Worm (Caenorhabditis elegans) whole organism, young adult: ENCODE data around the gene ras-2.

Experiments used
- B0336.3 ChIP-seq: fragments of 200-800 bp; sonication (Bioruptor generic); IDR thresholded peaks from 2 replicates; pipeline ENCODE4 v1.3.6; 2022; ENCODE audit warnings: missing genetic modification characterization, missing compliant biosample characterization
- D2030.7 ChIP-seq: fragments of 200-800 bp; sonication (Bioruptor generic); IDR thresholded peaks from 2 replicates; pipeline ENCODE4 v1.3.6; 2022; ENCODE audit warnings: missing genetic modification reagents, missing genetic modification characterization, missing compliant biosample characterization
- F33H1.4 ChIP-seq: fragments of 200-800 bp; sonication (Bioruptor generic); IDR thresholded peaks from 2 replicates; pipeline ENCODE4 v1.3.6; 2022; ENCODE audit warnings: missing genetic modification reagents, missing genetic modification characterization, missing compliant biosample characterization
- F37B4.10 ChIP-seq: fragments of 200-800 bp; sonication (Bioruptor generic); IDR thresholded peaks from 2 replicates; pipeline ENCODE4 v1.3.6; 2022; ENCODE audit warnings: missing genetic modification characterization, missing compliant biosample characterization
- F52B5.7 ChIP-seq: sonication (generic microtip); optimal IDR thresholded peaks from 2 replicates; lab custom pipeline; 2016; ENCODE audit warnings: mild to moderate bottlenecking, missing genetic modification characterization, missing compliant biosample characterization
- F55B11.4 ChIP-seq: sonication (generic microtip); optimal IDR thresholded peaks from 2 replicates; lab custom pipeline; 2016; ENCODE audit warnings: missing compliant biosample characterization, missing genetic modification characterization, borderline replicate concordance; ENCODE audit not compliant: insufficient read depth
- F57A8.1 ChIP-seq: fragments of 200-800 bp; sonication (Bioruptor generic); optimal IDR thresholded peaks from 2 replicates; lab custom pipeline; 2018; ENCODE audit warnings: mild to moderate bottlenecking, missing genetic modification characterization, moderate library complexity, missing compliant biosample characterization
- K11D2.4 ChIP-seq: fragments of 200-800 bp; sonication (Bioruptor generic); IDR thresholded peaks from 2 replicates; pipeline ENCODE4 v1.3.6; 2022; ENCODE audit warnings: missing genetic modification reagents, missing genetic modification characterization, missing compliant biosample characterization
- K12H6.12 ChIP-seq: fragments of 200-800 bp; sonication (Bioruptor generic); optimal IDR thresholded peaks from 2 replicates; lab custom pipeline; 2018; ENCODE audit warnings: mild to moderate bottlenecking, missing genetic modification characterization, missing compliant biosample characterization
- athp-1 ChIP-seq: sonication (generic microtip); optimal IDR thresholded peaks from 2 replicates; lab custom pipeline; 2017; ENCODE audit warnings: mild to moderate bottlenecking, missing genetic modification characterization, missing compliant biosample characterization
- attf-5 ChIP-seq: fragments of 200-800 bp; sonication (Bioruptor generic); optimal IDR thresholded peaks from 2 replicates; lab custom pipeline; 2018; ENCODE audit warnings: mild to moderate bottlenecking, missing genetic modification characterization, missing compliant biosample characterization
- bed-1 ChIP-seq: fragments of 200-800 bp; sonication (Bioruptor generic); IDR thresholded peaks from 2 replicates; pipeline ENCODE4 v1.3.6; 2022; ENCODE audit warnings: missing genetic modification reagents, missing genetic modification characterization, missing compliant biosample characterization
- cebp-1 ChIP-seq, 2 experiments: fragments of 200-800 bp in 1 of 2; sonication (Bioruptor generic) in 1 of 2; sonication (generic microtip) in 1 of 2; IDR thresholded peaks in 1 of 2; optimal IDR thresholded peaks in 1 of 2; 2 replicates each; pipeline versions ENCODE4 v1.3.6 to Lab custom; 2017 to 2022; ENCODE audit warnings: missing compliant biosample characterization in 2 of 2, missing genetic modification characterization in 2 of 2, mild to moderate bottlenecking in 1 of 2, missing genetic modification reagents in 1 of 2, moderate library complexity in 1 of 2
- cebp-2 ChIP-seq: fragments of 200-800 bp; sonication (Bioruptor generic); IDR thresholded peaks from 2 replicates; pipeline ENCODE4 v1.3.6; 2022; ENCODE audit warnings: missing genetic modification characterization, missing compliant biosample characterization
- ceh-100 ChIP-seq: fragments of 200-800 bp; sonication (Bioruptor generic); IDR thresholded peaks from 2 replicates; pipeline ENCODE4 v1.3.6; 2022; ENCODE audit warnings: missing genetic modification reagents, missing genetic modification characterization, missing compliant biosample characterization
- die-1 ChIP-seq: sonication (generic microtip); optimal IDR thresholded peaks from 2 replicates; lab custom pipeline; 2016; ENCODE audit warnings: missing genotype, mild to moderate bottlenecking, missing genetic modification characterization, missing compliant biosample characterization
- efl-1 ChIP-seq: fragments of 150-350 bp; optimal IDR thresholded peaks from 2 replicates; lab custom pipeline; 2014; ENCODE audit warnings: missing biosample characterization, missing genetic modification reagents, missing genetic modification characterization
- egl-44 ChIP-seq: fragments of 200-800 bp; sonication (Bioruptor generic); IDR thresholded peaks from 2 replicates; pipeline ENCODE4 v1.3.6; 2022; ENCODE audit warnings: missing genetic modification reagents, missing genetic modification characterization, missing compliant biosample characterization
- ekl-4 ChIP-seq: fragments of 200-800 bp; sonication (Bioruptor generic); IDR thresholded peaks from 2 replicates; pipeline ENCODE4 v1.3.6; 2022; ENCODE audit warnings: missing genetic modification reagents, missing genetic modification characterization, missing compliant biosample characterization
- fkh-3 ChIP-seq: sonication (generic microtip); optimal IDR thresholded peaks from 2 replicates; lab custom pipeline; 2016; ENCODE audit warnings: mild to moderate bottlenecking, missing genetic modification characterization, missing compliant biosample characterization
- him-1 ChIP-seq: sonication (generic microtip); optimal IDR thresholded peaks from 2 replicates; lab custom pipeline; 2016; ENCODE audit warnings: missing genotype, missing genetic modification reagents, missing genetic modification characterization, missing compliant biosample characterization
- hmg-1.2 ChIP-seq: fragments of 200-800 bp; sonication (Bioruptor generic); IDR thresholded peaks from 2 replicates; pipeline ENCODE4 v1.3.6; 2022; ENCODE audit warnings: missing genetic modification reagents, missing genetic modification characterization, missing compliant biosample characterization
- hmg-20 ChIP-seq: fragments of 200-800 bp; sonication (Bioruptor generic); IDR thresholded peaks from 2 replicates; pipeline ENCODE4 v1.3.6; 2022; ENCODE audit warnings: missing genetic modification reagents, missing genetic modification characterization, missing compliant biosample characterization
- hrde-1 ChIP-seq: sonication (generic microtip); optimal IDR thresholded peaks from 2 replicates; lab custom pipeline; 2016; ENCODE audit warnings: missing genetic modification characterization, mild to moderate bottlenecking, missing compliant biosample characterization, moderate library complexity, missing genotype, missing genetic modification reagents, borderline replicate concordance
- let-607 ChIP-seq, 2 experiments: fragments of 200-800 bp in 1 of 2; sonication (Bioruptor generic) in 1 of 2; sonication (generic microtip) in 1 of 2; optimal IDR thresholded peaks; 2 replicates each; lab custom pipeline; 2016 to 2018; ENCODE audit warnings: mild to moderate bottlenecking in 2 of 2, missing compliant biosample characterization in 2 of 2, missing genetic modification characterization in 2 of 2, moderate library complexity in 2 of 2, missing genotype in 1 of 2
- lin-35 ChIP-seq, 3 experiments: fragments of 150-350 bp in 2 of 3; sonication (generic microtip) in 1 of 3; optimal IDR thresholded peaks; 2 replicates each; lab custom pipeline; 2014 to 2018; ENCODE audit warnings: missing biosample characterization in 3 of 3, missing genetic modification characterization in 3 of 3, missing genetic modification reagents in 3 of 3
- lin-54 ChIP-seq: fragments of 200-800 bp; sonication (Bioruptor generic); optimal IDR thresholded peaks from 2 replicates; lab custom pipeline; 2018; ENCODE audit warnings: mild to moderate bottlenecking, missing genetic modification characterization, missing compliant biosample characterization
- lsl-1 ChIP-seq: fragments of 200-800 bp; sonication (Bioruptor generic); optimal IDR thresholded peaks from 2 replicates; lab custom pipeline; 2018; ENCODE audit warnings: mild to moderate bottlenecking, missing genetic modification characterization, moderate library complexity, missing compliant biosample characterization
- lsy-27 ChIP-seq: sonication (generic microtip); optimal IDR thresholded peaks from 2 replicates; lab custom pipeline; 2017; ENCODE audit warnings: missing genetic modification characterization, mild to moderate bottlenecking, missing compliant biosample characterization, antibody characterized with exemption, missing genotype, borderline replicate concordance; ENCODE audit not compliant: insufficient read depth
- madf-10 ChIP-seq: sonication (generic microtip); optimal IDR thresholded peaks from 2 replicates; lab custom pipeline; 2016; ENCODE audit warnings: mild to moderate bottlenecking, missing genetic modification characterization, missing compliant biosample characterization
- madf-3 ChIP-seq: fragments of 200-800 bp; sonication (Bioruptor generic); IDR thresholded peaks from 2 replicates; pipeline ENCODE4 v1.3.6; 2022; ENCODE audit warnings: missing genetic modification reagents, missing genetic modification characterization, missing compliant biosample characterization
- nfya-2 ChIP-seq: fragments of 200-800 bp; sonication (Bioruptor generic); IDR thresholded peaks from 2 replicates; pipeline ENCODE4 v1.3.6; 2022; ENCODE audit warnings: missing genetic modification reagents, missing genetic modification characterization, missing compliant biosample characterization
- nhr-120 ChIP-seq: fragments of 200-800 bp; sonication (Bioruptor generic); IDR thresholded peaks from 2 replicates; pipeline ENCODE4 v1.3.6; 2022; ENCODE audit warnings: missing genetic modification characterization, missing compliant biosample characterization
- nhr-179 ChIP-seq: sonication (generic microtip); optimal IDR thresholded peaks from 2 replicates; lab custom pipeline; 2016; ENCODE audit warnings: mild to moderate bottlenecking, missing genetic modification characterization, missing compliant biosample characterization
- nhr-80 ChIP-seq: sonication (generic microtip); optimal IDR thresholded peaks from 2 replicates; lab custom pipeline; 2016; ENCODE audit warnings: missing genetic modification characterization, missing compliant biosample characterization
- sea-2 ChIP-seq: fragments of 200-800 bp; sonication (Bioruptor generic); IDR thresholded peaks from 2 replicates; pipeline ENCODE4 v1.3.6; 2022; ENCODE audit warnings: missing genetic modification characterization, missing compliant biosample characterization
- snpc-1.1 ChIP-seq: sonication (generic microtip); optimal IDR thresholded peaks from 2 replicates; lab custom pipeline; 2017; ENCODE audit warnings: missing genetic modification characterization, mild to moderate bottlenecking, missing compliant biosample characterization, antibody characterized with exemption, moderate library complexity, missing genotype, missing genetic modification reagents; ENCODE audit not compliant: insufficient read depth
- snpc-1.3 ChIP-seq: sonication (generic microtip); optimal IDR thresholded peaks from 2 replicates; lab custom pipeline; 2017; ENCODE audit warnings: missing genetic modification characterization, mild to moderate bottlenecking, missing compliant biosample characterization, antibody characterized with exemption, moderate library complexity, missing genotype, missing genetic modification reagents; ENCODE audit not compliant: insufficient read depth
- snpc-3.4 ChIP-seq: sonication (generic microtip); optimal IDR thresholded peaks from 2 replicates; lab custom pipeline; 2017; ENCODE audit warnings: missing genetic modification characterization, mild to moderate bottlenecking, missing compliant biosample characterization, antibody characterized with exemption, moderate library complexity, missing genotype, missing genetic modification reagents
- snpc-4 ChIP-seq, 5 experiments: fragments of 150-350 bp in 1 of 5; sonication (generic microtip) in 4 of 5; optimal IDR thresholded peaks; 2 replicates each; lab custom pipeline; 2014 to 2018; ENCODE audit warnings: missing genetic modification characterization in 5 of 5, missing biosample characterization in 3 of 5, antibody characterized with exemption in 2 of 5, mild to moderate bottlenecking in 2 of 5, missing compliant biosample characterization in 2 of 5, missing genotype in 2 of 5, moderate library complexity in 2 of 5, missing genetic modification reagents in 1 of 5
- tbx-9 ChIP-seq: sonication (generic microtip); optimal IDR thresholded peaks from 2 replicates; lab custom pipeline; 2016; ENCODE audit warnings: borderline replicate concordance, missing genetic modification characterization, inconsistent platforms, missing compliant biosample characterization
- tlf-1 ChIP-seq: fragments of 200-800 bp; sonication (Bioruptor generic); optimal IDR thresholded peaks from 2 replicates; lab custom pipeline; 2018; ENCODE audit warnings: mild to moderate bottlenecking, missing genetic modification characterization, missing compliant biosample characterization
- ztf-18 ChIP-seq: sonication (generic microtip); optimal IDR thresholded peaks from 2 replicates; lab custom pipeline; 2016; ENCODE audit warnings: missing genotype, mild to moderate bottlenecking, missing genetic modification characterization, missing compliant biosample characterization
- ztf-22 ChIP-seq: fragments of 200-800 bp; sonication (Bioruptor generic); optimal IDR thresholded peaks from 2 replicates; lab custom pipeline; 2018; ENCODE audit warnings: mild to moderate bottlenecking, missing genetic modification characterization, moderate library complexity, missing compliant biosample characterization
- ztf-26 ChIP-seq: sonication (generic microtip); optimal IDR thresholded peaks from 2 replicates; lab custom pipeline; 2017; ENCODE audit warnings: missing genetic modification characterization, missing compliant biosample characterization
- ztf-3 ChIP-seq: fragments of 200-800 bp; sonication (Bioruptor generic); optimal IDR thresholded peaks from 2 replicates; lab custom pipeline; 2018; ENCODE audit warnings: mild to moderate bottlenecking, missing genetic modification characterization, missing compliant biosample characterization

Gene ras-2

DNA sequence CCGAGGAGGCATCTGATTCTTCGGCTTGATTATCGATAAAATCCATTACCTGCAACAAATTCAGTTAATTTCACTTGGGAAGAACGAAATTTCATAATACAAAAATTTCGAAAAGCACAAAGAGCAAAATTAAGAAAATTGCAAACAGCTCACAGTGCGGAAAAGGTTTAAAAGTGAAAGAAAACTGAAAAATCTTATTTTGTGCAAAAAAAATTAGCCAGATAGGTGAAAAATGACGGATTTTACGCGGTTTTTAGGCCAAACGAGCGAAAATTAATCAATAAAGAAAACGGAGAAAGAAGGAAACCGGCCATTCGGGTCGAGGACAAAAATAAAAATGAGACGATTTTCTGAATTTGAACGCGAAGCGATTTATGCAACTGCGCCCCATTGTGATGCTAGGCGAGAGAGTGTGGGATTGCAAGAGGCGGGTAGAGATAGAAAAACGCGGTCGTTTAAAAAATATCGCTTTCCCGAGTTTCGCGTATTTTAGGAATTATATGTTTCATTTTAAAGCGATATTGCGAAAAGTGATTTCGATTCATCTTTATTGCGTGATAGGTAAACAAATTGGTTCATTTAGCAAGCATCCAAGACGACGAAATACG is 19.2 kb downstream of the ras-2 start, which contains the start of gene emb-5:
TSS of gene emb-5 (minus strand) at position 51 of the 608 bp plus-strand sequence.
- no peak for TF ChIP-seq lsy-27 (tag; lab: Kevin White, UChicago)
- no peak for TF ChIP-seq athp-1
- TF ChIP-seq hmg-1.2 (GFP tag; lab: Robert Waterston, UW), result peak; percentile 97
- no peak for TF ChIP-seq B0336.3
- no peak for TF ChIP-seq ztf-26 (tag; lab: Kevin White, UChicago)
- TF ChIP-seq nhr-80 (tag; lab: Kevin White, UChicago), result no peak
- TF ChIP-seq tlf-1, result no peak
- no peak for TF ChIP-seq snpc-1.1 (tag; lab: Kevin White, UChicago)
- TF ChIP-seq lin-35 (GFP tag; optimal IDR thresholded peaks at IDR 0.05; lab: Kevin White, UChicago), result peak in 2 of 3 experiments; percentile 42 to 72
- TF ChIP-seq ztf-18 (tag; lab: Kevin White, UChicago), result peak; percentile 34
- no peak for TF ChIP-seq nfya-2 (GFP tag; lab: Robert Waterston, UW)
- no peak for TF ChIP-seq ztf-22
- peak; percentile 58 for TF ChIP-seq efl-1 (GFP tag; lab: Kevin White, UChicago)
- TF ChIP-seq ceh-100 (GFP tag; lab: Robert Waterston, UW), result no peak
- TF ChIP-seq him-1, result no peak
- TF ChIP-seq F52B5.7, result no peak
- TF ChIP-seq D2030.7 (GFP tag; lab: Robert Waterston, UW), result 0 out of 2 replicates have a peak, but pooled peaks have one; percentile 12
- TF ChIP-seq madf-10 (tag; lab: Kevin White, UChicago), result no peak
- peak; percentile 18 for TF ChIP-seq snpc-3.4
- no peak for TF ChIP-seq K12H6.12 (tag; lab: Kevin White, UChicago)
- TF ChIP-seq tbx-9, result no peak
- TF ChIP-seq K11D2.4 (GFP tag; lab: Robert Waterston, UW), result no peak
- no peak for TF ChIP-seq bed-1
- no peak for TF ChIP-seq nhr-120 (GFP tag; lab: Robert Waterston, UW)
- TF ChIP-seq hmg-20 (GFP tag; lab: Robert Waterston, UW), result no peak
- TF ChIP-seq hrde-1 (tag; lab: Kevin White, UChicago), result no peak
- no peak for TF ChIP-seq egl-44 (GFP tag; lab: Robert Waterston, UW)
- no peak for TF ChIP-seq cebp-1 (GFP tag; IDR thresholded peaks at IDR 0.05; lab: Robert Waterston, UW)
- TF ChIP-seq cebp-1 (tag; optimal IDR thresholded peaks at IDR 0.05; lab: Kevin White, UChicago), result no peak
- TF ChIP-seq ztf-3 (GFP tag; lab: Kevin White, UChicago), result no peak
- no peak for TF ChIP-seq F57A8.1 (GFP tag; lab: Kevin White, UChicago)
- TF ChIP-seq attf-5 (GFP tag; lab: Kevin White, UChicago), result peak; percentile 59
- TF ChIP-seq lsl-1, result peak; percentile 44
- TF ChIP-seq F37B4.10, result no peak
- TF ChIP-seq lin-54, result peak; percentile 90
- TF ChIP-seq snpc-4 (GFP tag; optimal IDR thresholded peaks at IDR 0.05; lab: Kevin White, UChicago), result no peak
- no peak for TF ChIP-seq snpc-4 (tag; optimal IDR thresholded peaks at IDR 0.05; lab: Kevin White, UChicago)
- TF ChIP-seq F55B11.4 (tag; lab: Kevin White, UChicago), result no peak
- no peak for TF ChIP-seq sea-2 (GFP tag; lab: Robert Waterston, UW)
- TF ChIP-seq die-1 (tag; lab: Kevin White, UChicago), result no peak
- no peak for TF ChIP-seq let-607 (tag; optimal IDR thresholded peaks at IDR 0.05; lab: Kevin White, UChicago)
- no peak for TF ChIP-seq ekl-4 (GFP tag; lab: Robert Waterston, UW)
- peak; percentile 9 for TF ChIP-seq snpc-1.3 (tag; lab: Kevin White, UChicago)
- TF ChIP-seq fkh-3 (tag; lab: Kevin White, UChicago), result no peak
- TF ChIP-seq madf-3 (GFP tag; lab: Robert Waterston, UW), result no peak
- 0 out of 2 replicates have a peak, but pooled peaks have one; percentile 41 for TF ChIP-seq F33H1.4 (GFP tag; lab: Robert Waterston, UW)
- TF ChIP-seq nhr-179, result no peak
- TF ChIP-seq cebp-2 (GFP tag; lab: Robert Waterston, UW), result no peak
